Worm (Caenorhabditis elegans): ENCODE measurements around the gene C15C8.6.

C15C8.6 gene

DNA sequence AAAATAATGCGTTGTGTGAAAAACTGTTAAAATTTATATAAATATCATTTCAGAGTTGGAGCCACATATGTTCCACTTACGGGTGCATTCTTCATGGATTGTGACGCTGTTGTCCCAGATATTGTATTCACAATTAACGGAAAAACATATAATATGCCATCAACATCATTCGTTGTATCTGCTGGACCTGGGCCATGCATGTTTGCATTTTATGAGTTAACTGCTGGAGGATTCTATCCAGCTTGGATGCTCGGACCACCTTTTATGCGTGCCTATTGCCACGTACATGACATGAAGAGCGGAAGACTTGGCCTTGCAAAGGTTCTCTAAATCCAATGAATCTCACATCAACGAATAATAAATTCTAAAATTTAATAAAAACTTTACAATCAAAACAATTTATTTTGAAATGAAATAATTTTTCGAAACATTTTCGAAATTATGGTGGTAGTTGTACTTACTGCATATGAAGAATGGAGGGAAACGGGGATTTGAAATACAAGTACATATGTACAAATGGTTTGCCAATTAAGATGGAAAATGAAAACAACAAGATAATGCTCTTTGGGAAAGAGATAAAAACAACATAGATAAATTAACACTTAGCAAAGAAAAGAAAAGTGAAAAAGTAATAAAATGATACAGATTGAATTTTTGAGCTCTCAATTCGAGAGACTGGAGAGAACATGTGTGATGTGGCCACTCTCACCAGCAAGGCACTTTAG is 7.4 kb downstream of the C15C8.6 start (continued):
- no peak for TF ChIP-seq hmg-1.2 (GFP tag; IDR thresholded peaks at IDR 0.05)
- no peak for TF ChIP-seq Y95B8A.8 (GFP tag; IDR thresholded peaks at IDR 0.05)
- TF ChIP-seq unc-130 (GFP tag; optimal IDR thresholded peaks at IDR 0.05): no peak
- TF ChIP-seq mes-4 (tag; optimal IDR thresholded peaks at IDR 0.05): no peak
- TF ChIP-seq somi-1 (GFP tag; optimal IDR thresholded peaks at IDR 0.05): no peak
- TF ChIP-seq nfyb-1 (GFP tag; IDR thresholded peaks at IDR 0.05): 0 out of 2 replicates have a peak, but pooled peaks have one; percentile 17

ce11 chrV:12741684-12742083 is 9.7 kb downstream of the C15C8.6 start, which contains the start of gene hrg-7:
hrg-7 (plus strand) TSS chrV:12742041.
- no peak for TF ChIP-seq hrde-1 (tag; optimal IDR thresholded peaks at IDR 0.05; ENCODE audit: borderline replicate concordance)
- TF ChIP-seq rcor-1 (GFP tag; IDR thresholded peaks at IDR 0.05): no peak
- no peak for TF ChIP-seq chd-7 (tag; optimal IDR thresholded peaks at IDR 0.05)
- peak; percentile 94 for TF ChIP-seq nhr-80 (tag; optimal IDR thresholded peaks at IDR 0.05)

DNA sequence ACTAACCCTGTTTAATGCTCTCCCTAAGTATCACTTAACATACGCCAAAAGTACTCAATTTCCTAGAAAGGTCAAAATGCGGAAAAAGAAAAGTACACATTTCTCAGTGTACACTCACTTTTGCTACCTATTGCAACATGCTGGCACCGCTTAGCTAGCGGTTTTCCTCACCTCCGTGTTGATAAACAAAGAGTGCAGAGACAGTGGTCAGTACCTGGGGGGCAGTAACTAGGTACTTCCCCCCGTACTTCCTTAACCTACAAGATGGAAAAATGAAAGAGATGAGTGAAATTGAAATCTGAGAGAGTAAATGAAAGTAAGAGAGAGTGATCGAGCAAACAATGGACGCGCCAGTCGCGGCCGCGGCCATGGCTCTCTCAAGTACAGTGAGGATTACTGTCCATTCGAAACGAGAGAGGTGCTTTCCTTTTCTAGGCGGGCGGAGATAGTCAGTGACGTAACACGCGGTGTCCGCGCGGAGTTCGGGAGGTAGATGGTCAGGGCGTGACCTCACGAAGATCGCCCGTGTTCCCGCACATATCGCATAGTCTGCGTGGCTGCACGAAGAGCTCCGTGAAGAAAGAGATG is 15.1 kb downstream of the C15C8.6 start, which contains the start of gene cky-1:
Gene cky-1, plus strand, starts transcription at position 538 of the 588 bp plus-strand sequence.
- no peak for TF ChIP-seq sptf-2 (GFP tag; optimal IDR thresholded peaks at IDR 0.05)
- no peak for TF ChIP-seq pbrm-1 (GFP tag; IDR thresholded peaks at IDR 0.05)
- no peak for TF ChIP-seq ekl-4 (GFP tag; IDR thresholded peaks at IDR 0.05)
- TF ChIP-seq ets-4 (GFP tag; optimal IDR thresholded peaks at IDR 0.05): no peak
- TF ChIP-seq ztf-26 (tag; optimal IDR thresholded peaks at IDR 0.05): no peak
- TF ChIP-seq attf-5 (GFP tag; optimal IDR thresholded peaks at IDR 0.05): no peak
- TF ChIP-seq nhr-80 (tag; optimal IDR thresholded peaks at IDR 0.05): no peak
- TF ChIP-seq nfya-1 (tag; optimal IDR thresholded peaks at IDR 0.05; ENCODE audit: borderline replicate concordance, insufficient read depth): no peak

ce11 chrV:12733465-12734248 is 17.7 kb downstream of the C15C8.6 start, which contains the start of the genes dhs-21 and xbx-9:
dhs-21 (minus strand) TSS chrV:12733645.
xbx-9 (plus strand) TSS chrV:12734198.
- TF ChIP-seq nhr-80 (tag; optimal IDR thresholded peaks at IDR 0.05): peak; percentile 70
- TF ChIP-seq egl-18 (GFP tag; IDR thresholded peaks at IDR 0.05): no peak

ce11 chrV:12732734-12733133 is 18.6 kb downstream of the C15C8.6 start:
- TF ChIP-seq let-526 (GFP tag; IDR thresholded peaks at IDR 0.05): no peak
- peak; percentile 5 for TF ChIP-seq nhr-80 (tag; optimal IDR thresholded peaks at IDR 0.05)

- TF ChIP-seq cebp-2 (GFP tag; IDR thresholded peaks at IDR 0.05): no peak
- TF ChIP-seq F39B2.1 (GFP tag; IDR thresholded peaks at IDR 0.05): no peak
- no peak for TF ChIP-seq attf-3 (GFP tag; conservative IDR thresholded peaks at IDR 0.05)
- TF ChIP-seq ceh-100 (GFP tag; IDR thresholded peaks at IDR 0.05): no peak
- no peak for TF ChIP-seq tbx-9 (tag; optimal IDR thresholded peaks at IDR 0.05; ENCODE audit: borderline replicate concordance)
- TF ChIP-seq hsf-1 (GFP tag; IDR thresholded peaks at IDR 0.05): no peak
Observed at ce11 chrV:12729220-12729619, 22.1 kb downstream of the C15C8.6 start, which contains the start of gene R11D1.10. R11D1.10 (plus strand) TSS chrV:12729520.

All from whole organism, young adult.